Fruit fly (Drosophila melanogaster): ENCODE results near the gene GATAd.

The GATAd gene

DNA sequence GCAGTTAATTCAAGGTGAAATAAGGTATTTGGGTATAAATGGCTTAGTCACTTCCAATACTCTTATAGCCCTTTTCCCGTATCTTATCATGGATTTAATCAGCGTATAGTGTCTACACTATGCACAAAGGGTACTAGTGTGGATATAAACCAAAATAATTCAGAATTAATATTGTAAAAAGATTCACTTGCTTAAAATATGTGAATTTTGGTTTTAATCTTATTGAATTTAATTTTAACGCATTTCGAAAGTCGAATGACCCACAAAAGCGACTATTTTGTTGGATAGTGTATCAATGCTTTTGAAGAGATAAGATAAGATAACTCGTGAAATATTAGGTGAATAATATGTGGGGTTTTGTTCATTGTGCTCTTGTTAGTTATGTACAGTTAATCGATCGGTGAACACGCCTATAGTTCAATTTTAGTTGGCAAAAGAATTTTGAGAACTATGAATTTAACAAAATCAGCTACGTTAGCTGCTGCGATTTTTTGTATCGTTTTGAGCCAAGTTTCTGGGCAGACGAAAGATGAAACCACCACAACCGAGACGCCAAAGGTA lies 48.4 kb downstream of the GATAd start, which contains the start of gene CG5096 (continued):
- TF ChIP-seq Abd-B (GFP tag; optimal IDR thresholded peaks at IDR 0.05) (no peak), fd64A (GFP tag; optimal IDR thresholded peaks at IDR 0.05) (no peak), Dp (GFP tag; optimal IDR thresholded peaks at IDR 0.05) (no peak), CG17385 (GFP tag; optimal IDR thresholded peaks at IDR 0.05) (peak; percentile 89), sd (tag; optimal IDR thresholded peaks at IDR 0.05) (peak; percentile 91), ERR (GFP tag; optimal IDR thresholded peaks at IDR 0.05) (peak; percentile 77), toy (GFP tag; IDR thresholded peaks at IDR 0.05) (peak; percentile 74; the same call in 1 of the 2 replicates), jing (GFP tag; optimal IDR thresholded peaks at IDR 0.05) (peak; percentile 55), Kr (GFP tag; optimal IDR thresholded peaks at IDR 0.05) (no peak), CG6683 (GFP tag; optimal IDR thresholded peaks at IDR 0.05) (peak; percentile 82), tio (GFP tag; optimal IDR thresholded peaks at IDR 0.05) (peak; percentile 68), mld (GFP tag; IDR thresholded peaks at IDR 0.05; ENCODE audit: partially characterized antibody) (no peak), BtbVII (GFP tag; optimal IDR thresholded peaks at IDR 0.05) (peak; percentile 90), pfk (GFP tag; optimal IDR thresholded peaks at IDR 0.05) (no peak), CG9876 (GFP tag; optimal IDR thresholded peaks at IDR 0.05) (no peak), CG10267 (tag; optimal IDR thresholded peaks at IDR 0.05) (peak; percentile 80), Atf6 (GFP tag; IDR thresholded peaks at IDR 0.05) (peak; percentile 95), CG15601 (tag; optimal IDR thresholded peaks at IDR 0.05) (peak; percentile 83), en (GFP tag; optimal IDR thresholded peaks at IDR 0.05) (peak; percentile 72), CG13624 (GFP tag; optimal IDR thresholded peaks at IDR 0.05) (peak; percentile 79), CG10321 (GFP tag; IDR thresholded peaks at IDR 0.05) (peak; percentile 59; the same call in 1 of the 2 replicates), fd3F (GFP tag; optimal IDR thresholded peaks at IDR 0.05) (peak; percentile 87), Vsx1 (GFP tag; optimal IDR thresholded peaks at IDR 0.05) (peak; percentile 67), run (tag; optimal IDR thresholded peaks at IDR 0.05) (peak; percentile 83), CG11456 (GFP tag; IDR thresholded peaks at IDR 0.05) (peak; percentile 87), knrl (GFP tag; IDR thresholded peaks at IDR 0.05; ENCODE audit: partially characterized antibody) (no peak), lola (GFP tag; optimal IDR thresholded peaks at IDR 0.05) (peak in 1 of 3 experiments; percentile 58), ato (GFP tag; IDR thresholded peaks at IDR 0.05; ENCODE audit: partially characterized antibody) (no peak), CG18764 (GFP tag; optimal IDR thresholded peaks at IDR 0.05) (peak; percentile 68), CG9215 (GFP tag; IDR thresholded peaks at IDR 0.05) (no peak; the same call in none of the 2 replicates), CG12659 (GFP tag; optimal IDR thresholded peaks at IDR 0.05) (peak; percentile 90), CG6689 (GFP tag; IDR thresholded peaks at IDR 0.05) (peak; percentile 89), CG1233 (GFP tag; optimal IDR thresholded peaks at IDR 0.05) (peak; percentile 84), CG5953 (GFP tag; IDR thresholded peaks at IDR 0.05) (peak; percentile 82), HLH3B (GFP tag; IDR thresholded peaks at IDR 0.05) (peak; percentile 93; the same call in 1 of the 2 replicates), CG14965 (GFP tag; optimal IDR thresholded peaks at IDR 0.05; ENCODE audit: borderline replicate concordance) (no peak), CrebB (tag; optimal IDR thresholded peaks at IDR 0.05) (peak; percentile 89), pb (GFP tag; optimal IDR thresholded peaks at IDR 0.05) (no peak), GATAe (GFP tag; conservative IDR thresholded peaks at IDR 0.05) (peak; percentile 100), CG12769 (tag; optimal IDR thresholded peaks at IDR 0.05) (peak; percentile 95), pros (GFP tag; optimal IDR thresholded peaks at IDR 0.05) (no peak), unc-4 (GFP tag; IDR thresholded peaks at IDR 0.05; ENCODE audit: partially characterized antibody) (no peak), CG11560 (tag; IDR thresholded peaks at IDR 0.05) (no peak), tgo (GFP tag; IDR thresholded peaks at IDR 0.05) (peak; percentile 90), dmrt11E (tag; optimal IDR thresholded peaks at IDR 0.05) (peak; percentile 49), Gsc (GFP tag; IDR thresholded peaks at IDR 0.05) (no peak), br (optimal IDR thresholded peaks at IDR 0.05) (no peak), Camta (GFP tag; optimal IDR thresholded peaks at IDR 0.05) (peak; percentile 78), CG1647 (GFP tag; optimal IDR thresholded peaks at IDR 0.05) (peak; percentile 67)

Data from whole organism, embryonic.